Worm (Caenorhabditis elegans) whole organism, mixed stage, embryonic: ENCODE data around the gene snb-2.

Source experiments
- blmp-1 ChIP-seq: fragments of 150-350 bp; optimal IDR thresholded peaks from 2 replicates; lab custom pipeline; 2014; ENCODE audit warnings: missing biosample characterization, missing genetic modification characterization
- ceh-83 ChIP-seq: fragments of 200-800 bp; sonication (Bioruptor generic); optimal IDR thresholded peaks from 2 replicates; lab custom pipeline; 2018; ENCODE audit warnings: mild to moderate bottlenecking, missing genetic modification characterization, missing compliant biosample characterization
- ces-1 ChIP-seq: fragments of 150-350 bp; optimal IDR thresholded peaks from 2 replicates; lab custom pipeline; 2014; ENCODE audit warnings: missing biosample characterization, missing genetic modification reagents, missing genetic modification characterization
- elt-3 ChIP-seq: fragments of 150-350 bp; optimal IDR thresholded peaks from 2 replicates; lab custom pipeline; 2014; ENCODE audit warnings: missing biosample characterization, missing genetic modification characterization
- flh-1 ChIP-seq: fragments of 200-800 bp; sonication (Bioruptor generic); optimal IDR thresholded peaks from 2 replicates; lab custom pipeline; 2018; ENCODE audit warnings: mild to moderate bottlenecking, missing genetic modification characterization, moderate library complexity, missing compliant biosample characterization
- lin-13 ChIP-seq: fragments of 150-350 bp; optimal IDR thresholded peaks from 2 replicates; lab custom pipeline; 2014; ENCODE audit warnings: missing biosample characterization, missing genetic modification characterization
- mab-5 ChIP-seq: fragments of 150-350 bp; optimal IDR thresholded peaks from 2 replicates; lab custom pipeline; 2014; ENCODE audit warnings: missing biosample characterization, missing genetic modification characterization
- mep-1 ChIP-seq: fragments of 150-350 bp; optimal IDR thresholded peaks from 2 replicates; lab custom pipeline; 2017; ENCODE audit warnings: missing biosample characterization, missing genetic modification reagents, missing genetic modification characterization, inconsistent platforms
- mls-2 ChIP-seq: sonication (generic microtip); optimal IDR thresholded peaks from 2 replicates; lab custom pipeline; 2016; ENCODE audit warnings: mild to moderate bottlenecking, missing genetic modification characterization, moderate library complexity, missing compliant biosample characterization
- nhr-2 ChIP-seq: fragments of 150-350 bp; optimal IDR thresholded peaks from 2 replicates; lab custom pipeline; 2014; ENCODE audit warnings: missing biosample characterization, missing genetic modification characterization
- nhr-237 ChIP-seq: fragments of 150-350 bp; optimal IDR thresholded peaks from 2 replicates; lab custom pipeline; 2014; ENCODE audit warnings: missing biosample characterization, missing genetic modification characterization
- unc-120 ChIP-seq: sonication (generic microtip); optimal IDR thresholded peaks from 2 replicates; lab custom pipeline; 2017; ENCODE audit warnings: missing genetic modification characterization, missing compliant biosample characterization; ENCODE audit not compliant: poor library complexity, severe bottlenecking
- unc-62 ChIP-seq: fragments of 150-350 bp; optimal IDR thresholded peaks from 2 replicates; lab custom pipeline; 2014; ENCODE audit warnings: missing biosample characterization, missing genetic modification reagents, missing genetic modification characterization

DNA sequence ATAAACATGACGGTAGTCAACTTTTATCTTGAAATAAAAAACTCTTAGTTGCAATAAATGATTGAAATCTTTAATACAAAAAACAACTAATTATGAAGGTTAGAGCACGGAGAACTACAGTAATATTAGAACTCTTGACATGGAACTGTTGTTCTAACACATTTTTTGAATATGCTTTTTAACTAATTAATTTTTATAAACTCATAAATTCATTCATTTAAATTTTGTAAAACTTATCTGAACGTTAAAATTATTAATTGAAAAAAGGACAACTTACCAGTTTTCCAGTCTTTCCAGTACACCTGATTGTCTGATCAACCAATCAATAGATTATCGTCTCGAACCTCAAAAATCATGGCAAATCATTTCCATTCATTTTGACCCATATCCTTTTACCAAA, 6.7 kb upstream of the snb-2 start, which contains the start of gene sqt-3:
- TF ChIP-seq mep-1 (tag; lab: Kevin White, UChicago): no peak
- TF ChIP-seq blmp-1 (tag; lab: Kevin White, UChicago): no peak
- no peak for TF ChIP-seq mls-2 (tag; lab: Kevin White, UChicago)
- no peak for TF ChIP-seq elt-3
- TF ChIP-seq mab-5: no peak
- TF ChIP-seq nhr-2 (tag; lab: Kevin White, UChicago): no peak
- TF ChIP-seq nhr-237 (tag; lab: Kevin White, UChicago): no peak
- TF ChIP-seq unc-120 (tag; lab: Kevin White, UChicago): no peak
- TF ChIP-seq unc-62 (GFP tag; lab: Kevin White, UChicago): no peak
- no peak for TF ChIP-seq lin-13 (tag; lab: Kevin White, UChicago)
- TF ChIP-seq ces-1 (GFP tag; lab: Kevin White, UChicago): no peak
- no peak for TF ChIP-seq ceh-83
- no peak for TF ChIP-seq flh-1 (GFP tag; lab: Kevin White, UChicago)
